Worm (Caenorhabditis elegans) whole organism, young adult: Measurements from ENCODE around the gene F26G1.5.

Experiments
- bed-2 ChIP-seq: fragments of 200-800 bp; sonication (Bioruptor generic); IDR thresholded peaks from 2 replicates; pipeline ENCODE4 v1.3.6; 2022; ENCODE audit warnings: missing genetic modification reagents, missing genetic modification characterization, missing compliant biosample characterization
- ceh-100 ChIP-seq: fragments of 200-800 bp; sonication (Bioruptor generic); IDR thresholded peaks from 2 replicates; pipeline ENCODE4 v1.3.6; 2022; ENCODE audit warnings: missing genetic modification reagents, missing genetic modification characterization, missing compliant biosample characterization
- egl-44 ChIP-seq: fragments of 200-800 bp; sonication (Bioruptor generic); IDR thresholded peaks from 2 replicates; pipeline ENCODE4 v1.3.6; 2022; ENCODE audit warnings: missing genetic modification reagents, missing genetic modification characterization, missing compliant biosample characterization
- lin-26 ChIP-seq: fragments of 200-800 bp; sonication (Bioruptor generic); IDR thresholded peaks from 2 replicates; pipeline ENCODE4 v1.3.6; 2022; ENCODE audit warnings: missing genetic modification reagents, missing genetic modification characterization, missing compliant biosample characterization
- mel-28 ChIP-seq: sonication (generic microtip); optimal IDR thresholded peaks from 2 replicates; lab custom pipeline; 2016; ENCODE audit warnings: borderline replicate concordance, mild to moderate bottlenecking, missing genetic modification characterization, missing compliant biosample characterization
- snpc-3.4 ChIP-seq: sonication (generic microtip); optimal IDR thresholded peaks from 2 replicates; lab custom pipeline; 2017; ENCODE audit warnings: missing genetic modification characterization, mild to moderate bottlenecking, missing compliant biosample characterization, antibody characterized with exemption, moderate library complexity, missing genotype, missing genetic modification reagents

- TF ChIP-seq bed-2 (GFP tag; lab: Robert Waterston, UW) (no peak), egl-44 (GFP tag; lab: Robert Waterston, UW) (no peak), ceh-100 (GFP tag; lab: Robert Waterston, UW) (no peak), snpc-3.4 (tag; lab: Kevin White, UChicago) (no peak), mel-28 (tag; lab: Kevin White, UChicago) (no peak), lin-26 (no peak)
These were observed 19.5 kb upstream of the F26G1.5 start for ce11 chrII:4790687-4791086.
